Worm (Caenorhabditis elegans): ENCODE results near the gene Y55F3C.17.

DNA sequence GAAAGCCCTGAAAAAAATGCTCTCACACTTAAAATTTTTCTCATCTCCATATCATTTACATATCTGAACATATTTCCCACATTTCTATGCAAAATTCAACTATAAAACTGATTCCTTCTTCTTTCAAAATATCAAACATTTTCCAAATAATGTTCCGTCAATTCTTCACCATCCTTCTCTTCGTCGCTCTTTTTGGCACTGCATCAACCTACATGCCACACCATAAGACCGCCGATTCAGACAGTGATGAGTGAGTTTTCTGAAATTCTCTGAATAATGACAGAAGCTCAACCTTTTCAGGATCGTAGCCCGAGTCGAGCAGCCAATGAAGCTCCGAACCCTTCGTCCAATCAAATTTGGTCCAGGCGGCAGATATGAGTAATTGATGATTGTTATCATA lies 21.9 kb downstream of the Y55F3C.17 start, which contains the start of gene K11H12.5:
- TF ChIP-seq lin-39 (tag; optimal IDR thresholded peaks at IDR 0.05) (no peak), R02D3.7 (tag; optimal IDR thresholded peaks at IDR 0.05) (no peak), unc-55 (GFP tag; optimal IDR thresholded peaks at IDR 0.05) (no peak), nhr-6 (tag; optimal IDR thresholded peaks at IDR 0.05) (no peak), elt-3 (tag; optimal IDR thresholded peaks at IDR 0.05) (no peak), ZK546.5 (tag; optimal IDR thresholded peaks at IDR 0.05) (no peak), nhr-11 (tag; optimal IDR thresholded peaks at IDR 0.05) (no peak), skn-1 (tag; optimal IDR thresholded peaks at IDR 0.05) (no peak)
